Worm (Caenorhabditis elegans) whole organism, young adult: ENCODE data around the gene lron-4.
A peak's percentile ranks its signal among the peaks of the same experiment; 100 is the strongest.

Source experiments
- B0019.2 ChIP-seq: fragments of 200-800 bp; sonication (Bioruptor generic); conservative IDR thresholded peaks from 2 replicates; pipeline ENCODE4 v1.3.6; 2022; ENCODE audit warnings: missing genetic modification reagents, missing genetic modification characterization, missing compliant biosample characterization
- B0035.1 ChIP-seq: sonication (generic microtip); optimal IDR thresholded peaks from 2 replicates; lab custom pipeline; 2016; ENCODE audit warnings: missing genetic modification characterization, mild to moderate bottlenecking, missing compliant biosample characterization, missing genotype, missing genetic modification reagents
- B0261.1 ChIP-seq: sonication (generic microtip); optimal IDR thresholded peaks from 2 replicates; lab custom pipeline; 2016; ENCODE audit warnings: mild to moderate bottlenecking, missing genetic modification characterization, moderate library complexity, missing compliant biosample characterization
- C17E4.6 ChIP-seq: fragments of 200-800 bp; sonication (Bioruptor generic); IDR thresholded peaks from 2 replicates; pipeline ENCODE4 v1.3.6; 2022; ENCODE audit warnings: missing genetic modification reagents, missing genetic modification characterization, missing compliant biosample characterization
- D2030.7 ChIP-seq: fragments of 200-800 bp; sonication (Bioruptor generic); IDR thresholded peaks from 2 replicates; pipeline ENCODE4 v1.3.6; 2022; ENCODE audit warnings: missing genetic modification reagents, missing genetic modification characterization, missing compliant biosample characterization
- F23B12.7 ChIP-seq: sonication (generic microtip); optimal IDR thresholded peaks from 2 replicates; lab custom pipeline; 2017; ENCODE audit warnings: missing genetic modification characterization, mild to moderate bottlenecking, missing compliant biosample characterization, antibody characterized with exemption, moderate library complexity; ENCODE audit not compliant: insufficient read depth
- F33H1.4 ChIP-seq: fragments of 200-800 bp; sonication (Bioruptor generic); IDR thresholded peaks from 2 replicates; pipeline ENCODE4 v1.3.6; 2022; ENCODE audit warnings: missing genetic modification reagents, missing genetic modification characterization, missing compliant biosample characterization
- F55B11.4 ChIP-seq: sonication (generic microtip); optimal IDR thresholded peaks from 2 replicates; lab custom pipeline; 2016; ENCODE audit warnings: missing compliant biosample characterization, missing genetic modification characterization, borderline replicate concordance; ENCODE audit not compliant: insufficient read depth
- F57A8.1 ChIP-seq: fragments of 200-800 bp; sonication (Bioruptor generic); optimal IDR thresholded peaks from 2 replicates; lab custom pipeline; 2018; ENCODE audit warnings: mild to moderate bottlenecking, missing genetic modification characterization, moderate library complexity, missing compliant biosample characterization
- F57C9.4 ChIP-seq: sonication (generic microtip); optimal IDR thresholded peaks from 2 replicates; lab custom pipeline; 2017; ENCODE audit warnings: mild to moderate bottlenecking, missing genetic modification characterization, missing compliant biosample characterization
- K11D2.4 ChIP-seq: fragments of 200-800 bp; sonication (Bioruptor generic); IDR thresholded peaks from 2 replicates; pipeline ENCODE4 v1.3.6; 2022; ENCODE audit warnings: missing genetic modification reagents, missing genetic modification characterization, missing compliant biosample characterization
- K12H6.12 ChIP-seq: fragments of 200-800 bp; sonication (Bioruptor generic); optimal IDR thresholded peaks from 2 replicates; lab custom pipeline; 2018; ENCODE audit warnings: mild to moderate bottlenecking, missing genetic modification characterization, missing compliant biosample characterization
- T07F8.4 ChIP-seq: sonication (generic microtip); optimal IDR thresholded peaks from 2 replicates; lab custom pipeline; 2016; ENCODE audit warnings: mild to moderate bottlenecking, missing genetic modification characterization, moderate library complexity, missing compliant biosample characterization
- T26A5.8 ChIP-seq: sonication (generic microtip); optimal IDR thresholded peaks from 2 replicates; lab custom pipeline; 2016; ENCODE audit warnings: missing genetic modification characterization, missing compliant biosample characterization
- Y67H2A.10 ChIP-seq: fragments of 200-800 bp; sonication (Bioruptor generic); conservative IDR thresholded peaks from 2 replicates; pipeline ENCODE4 v1.3.6; 2022; ENCODE audit warnings: missing genetic modification reagents, missing genetic modification characterization, missing compliant biosample characterization
- Y79H2A.3 ChIP-seq: fragments of 200-800 bp; sonication (Bioruptor generic); conservative IDR thresholded peaks from 2 replicates; pipeline ENCODE4 v1.3.6; 2022; ENCODE audit warnings: missing genetic modification reagents, missing genetic modification characterization, missing compliant biosample characterization
- Y95B8A.8 ChIP-seq: fragments of 200-800 bp; sonication (Bioruptor generic); IDR thresholded peaks from 2 replicates; pipeline ENCODE4 v1.3.6; 2022; ENCODE audit warnings: missing genetic modification reagents, missing genetic modification characterization, missing compliant biosample characterization
- ZK185.1 ChIP-seq: sonication (generic microtip); optimal IDR thresholded peaks from 2 replicates; lab custom pipeline; 2016; ENCODE audit warnings: mild to moderate bottlenecking, missing genetic modification characterization, missing compliant biosample characterization; ENCODE audit not compliant: poor library complexity, severe bottlenecking
- ama-1 ChIP-seq, 3 experiments: fragments of 150-350 bp in 1 of 3; sonication (generic microtip) in 2 of 3; optimal IDR thresholded peaks; 2 replicates each; lab custom pipeline; 2014 to 2018; ENCODE audit warnings: missing biosample characterization in 2 of 3, missing genetic modification characterization in 2 of 3, missing genetic modification reagents in 2 of 3
- attf-5 ChIP-seq: fragments of 200-800 bp; sonication (Bioruptor generic); optimal IDR thresholded peaks from 2 replicates; lab custom pipeline; 2018; ENCODE audit warnings: mild to moderate bottlenecking, missing genetic modification characterization, missing compliant biosample characterization
- attf-6 ChIP-seq: fragments of 200-800 bp; sonication (Bioruptor generic); IDR thresholded peaks from 2 replicates; pipeline ENCODE4 v1.3.6; 2022; ENCODE audit warnings: missing genetic modification reagents, missing genetic modification characterization, missing compliant biosample characterization
- ccch-3 ChIP-seq: fragments of 200-800 bp; sonication (Bioruptor generic); optimal IDR thresholded peaks from 2 replicates; lab custom pipeline; 2018; ENCODE audit warnings: mild to moderate bottlenecking, missing genetic modification characterization, missing compliant biosample characterization
- cebp-1 ChIP-seq, 2 experiments: fragments of 200-800 bp in 1 of 2; sonication (Bioruptor generic) in 1 of 2; sonication (generic microtip) in 1 of 2; IDR thresholded peaks in 1 of 2; optimal IDR thresholded peaks in 1 of 2; 2 replicates each; pipeline versions ENCODE4 v1.3.6 to Lab custom; 2017 to 2022; ENCODE audit warnings: missing compliant biosample characterization in 2 of 2, missing genetic modification characterization in 2 of 2, mild to moderate bottlenecking in 1 of 2, missing genetic modification reagents in 1 of 2, moderate library complexity in 1 of 2
- ceh-100 ChIP-seq: fragments of 200-800 bp; sonication (Bioruptor generic); IDR thresholded peaks from 2 replicates; pipeline ENCODE4 v1.3.6; 2022; ENCODE audit warnings: missing genetic modification reagents, missing genetic modification characterization, missing compliant biosample characterization
- ceh-79 ChIP-seq: sonication (generic microtip); optimal IDR thresholded peaks from 2 replicates; lab custom pipeline; 2017; ENCODE audit warnings: mild to moderate bottlenecking, missing genetic modification characterization, missing compliant biosample characterization
- chd-7 ChIP-seq: sonication (generic microtip); optimal IDR thresholded peaks from 2 replicates; lab custom pipeline; 2016; ENCODE audit warnings: mild to moderate bottlenecking, missing genetic modification characterization, moderate library complexity, missing compliant biosample characterization
- dpl-1 ChIP-seq: fragments of 150-350 bp; optimal IDR thresholded peaks from 2 replicates; lab custom pipeline; 2014; ENCODE audit warnings: missing biosample characterization, missing genetic modification reagents, missing genetic modification characterization
- efl-1 ChIP-seq: fragments of 150-350 bp; optimal IDR thresholded peaks from 2 replicates; lab custom pipeline; 2014; ENCODE audit warnings: missing biosample characterization, missing genetic modification reagents, missing genetic modification characterization
- hmg-1.2 ChIP-seq: fragments of 200-800 bp; sonication (Bioruptor generic); IDR thresholded peaks from 2 replicates; pipeline ENCODE4 v1.3.6; 2022; ENCODE audit warnings: missing genetic modification reagents, missing genetic modification characterization, missing compliant biosample characterization
- let-607 ChIP-seq, 2 experiments: fragments of 200-800 bp in 1 of 2; sonication (Bioruptor generic) in 1 of 2; sonication (generic microtip) in 1 of 2; optimal IDR thresholded peaks; 2 replicates each; lab custom pipeline; 2016 to 2018; ENCODE audit warnings: mild to moderate bottlenecking in 2 of 2, missing compliant biosample characterization in 2 of 2, missing genetic modification characterization in 2 of 2, moderate library complexity in 2 of 2, missing genotype in 1 of 2
- lin-40 ChIP-seq: sonication (generic microtip); optimal IDR thresholded peaks from 2 replicates; lab custom pipeline; 2016; ENCODE audit warnings: missing genetic modification characterization, mild to moderate bottlenecking, missing compliant biosample characterization, missing genotype, missing genetic modification reagents
- lin-54 ChIP-seq: fragments of 200-800 bp; sonication (Bioruptor generic); optimal IDR thresholded peaks from 2 replicates; lab custom pipeline; 2018; ENCODE audit warnings: mild to moderate bottlenecking, missing genetic modification characterization, missing compliant biosample characterization
- lsl-1 ChIP-seq: fragments of 200-800 bp; sonication (Bioruptor generic); optimal IDR thresholded peaks from 2 replicates; lab custom pipeline; 2018; ENCODE audit warnings: mild to moderate bottlenecking, missing genetic modification characterization, moderate library complexity, missing compliant biosample characterization
- madf-6 ChIP-seq: fragments of 200-800 bp; sonication (Bioruptor generic); IDR thresholded peaks from 2 replicates; pipeline ENCODE4 v1.3.6; 2022; ENCODE audit warnings: missing genetic modification reagents, missing genetic modification characterization, missing compliant biosample characterization
- mcd-1 ChIP-seq: fragments of 200-800 bp; sonication (Bioruptor generic); IDR thresholded peaks from 2 replicates; pipeline ENCODE4 v1.3.6; 2022; ENCODE audit warnings: missing genetic modification reagents, missing genetic modification characterization, missing compliant biosample characterization
- nfya-2 ChIP-seq: fragments of 200-800 bp; sonication (Bioruptor generic); IDR thresholded peaks from 2 replicates; pipeline ENCODE4 v1.3.6; 2022; ENCODE audit warnings: missing genetic modification reagents, missing genetic modification characterization, missing compliant biosample characterization
- nhr-80 ChIP-seq: sonication (generic microtip); optimal IDR thresholded peaks from 2 replicates; lab custom pipeline; 2016; ENCODE audit warnings: missing genetic modification characterization, missing compliant biosample characterization
- pha-4 ChIP-seq: fragments of 150-350 bp; sonication (generic microtip); optimal IDR thresholded peaks from 2 replicates; lab custom pipeline; 2014; ENCODE audit warnings: missing biosample characterization, missing genetic modification reagents, missing genetic modification characterization
- rcor-1 ChIP-seq: fragments of 200-800 bp; sonication (Bioruptor generic); IDR thresholded peaks from 2 replicates; pipeline ENCODE4 v1.3.6; 2022; ENCODE audit warnings: missing genetic modification reagents, missing genetic modification characterization, missing compliant biosample characterization
- sdz-38 ChIP-seq: sonication (generic microtip); optimal IDR thresholded peaks from 2 replicates; lab custom pipeline; 2016; ENCODE audit warnings: missing genotype, missing genetic modification characterization, missing compliant biosample characterization
- snpc-3.4 ChIP-seq: sonication (generic microtip); optimal IDR thresholded peaks from 2 replicates; lab custom pipeline; 2017; ENCODE audit warnings: missing genetic modification characterization, mild to moderate bottlenecking, missing compliant biosample characterization, antibody characterized with exemption, moderate library complexity, missing genotype, missing genetic modification reagents
- snpc-4 ChIP-seq, 5 experiments: fragments of 150-350 bp in 1 of 5; sonication (generic microtip) in 4 of 5; optimal IDR thresholded peaks; 2 replicates each; lab custom pipeline; 2014 to 2018; ENCODE audit warnings: missing genetic modification characterization in 5 of 5, missing biosample characterization in 3 of 5, antibody characterized with exemption in 2 of 5, mild to moderate bottlenecking in 2 of 5, missing compliant biosample characterization in 2 of 5, missing genotype in 2 of 5, moderate library complexity in 2 of 5, missing genetic modification reagents in 1 of 5
- tbx-9 ChIP-seq: sonication (generic microtip); optimal IDR thresholded peaks from 2 replicates; lab custom pipeline; 2016; ENCODE audit warnings: borderline replicate concordance, missing genetic modification characterization, inconsistent platforms, missing compliant biosample characterization
- ztf-18 ChIP-seq: sonication (generic microtip); optimal IDR thresholded peaks from 2 replicates; lab custom pipeline; 2016; ENCODE audit warnings: missing genotype, mild to moderate bottlenecking, missing genetic modification characterization, missing compliant biosample characterization
- ztf-28 ChIP-seq: fragments of 200-800 bp; sonication (Bioruptor generic); IDR thresholded peaks from 2 replicates; pipeline ENCODE4 v1.3.6; 2022; ENCODE audit warnings: missing genetic modification reagents, missing genetic modification characterization, missing compliant biosample characterization

The lron-4 gene

ce11 chrII:8125439-8125838 lies 13.5 kb upstream of the lron-4 start:
- TF ChIP-seq F57A8.1 (GFP tag; lab: Kevin White, UChicago) (no peak), lin-40 (tag; lab: Kevin White, UChicago) (no peak), lin-54 (GFP tag; lab: Kevin White, UChicago) (no peak), chd-7 (no peak), ztf-28 (GFP tag; lab: Robert Waterston, UW) (no peak), F57C9.4 (tag; lab: Kevin White, UChicago) (no peak), rcor-1 (no peak), nhr-80 (tag; lab: Kevin White, UChicago) (no peak), ceh-79 (no peak), dpl-1 (no peak), tbx-9 (tag; lab: Kevin White, UChicago) (no peak), lsl-1 (GFP tag; lab: Kevin White, UChicago) (no peak), C17E4.6 (GFP tag; lab: Robert Waterston, UW) (no peak), efl-1 (GFP tag; lab: Kevin White, UChicago) (no peak), F55B11.4 (no peak), pha-4 (tag; lab: Kevin White, UChicago) (no peak), attf-6 (GFP tag; lab: Robert Waterston, UW) (no peak), B0261.1 (tag; lab: Kevin White, UChicago) (no peak)

- TF ChIP-seq F23B12.7 (tag; lab: Kevin White, UChicago) (peak; percentile 64), T26A5.8 (tag; lab: Kevin White, UChicago) (no peak), madf-6 (GFP tag; lab: Robert Waterston, UW) (peak; percentile 30; the same call in 1 of the 2 replicates), snpc-4 (GFP tag; optimal IDR thresholded peaks at IDR 0.05; lab: Kevin White, UChicago) (no peak), snpc-4 (tag; optimal IDR thresholded peaks at IDR 0.05; lab: Kevin White, UChicago) (peak in 1 of 4 experiments; percentile 55), K12H6.12 (peak; percentile 33), lin-54 (GFP tag; lab: Kevin White, UChicago) (no peak), F33H1.4 (GFP tag; lab: Robert Waterston, UW) (peak; percentile 45; the same call in 1 of the 2 replicates), attf-5 (GFP tag; lab: Kevin White, UChicago) (peak; percentile 74), Y95B8A.8 (GFP tag; lab: Robert Waterston, UW) (peak; percentile 47; the same call in 1 of the 2 replicates), nfya-2 (GFP tag; lab: Robert Waterston, UW) (no peak), B0035.1 (tag; lab: Kevin White, UChicago) (no peak), D2030.7 (peak; percentile 12; the same call in 1 of the 2 replicates), hmg-1.2 (GFP tag; lab: Robert Waterston, UW) (peak; percentile 25; the same call in 1 of the 2 replicates), ccch-3 (no peak), C17E4.6 (GFP tag; lab: Robert Waterston, UW) (no peak), ceh-79 (no peak), ZK185.1 (tag; lab: Kevin White, UChicago) (peak; percentile 37), mcd-1 (GFP tag; lab: Robert Waterston, UW) (no peak), dpl-1 (peak; percentile 3), let-607 (tag; optimal IDR thresholded peaks at IDR 0.05; lab: Kevin White, UChicago) (peak; percentile 30 to 73), Y67H2A.10 (GFP tag; lab: Robert Waterston, UW) (no peak), ceh-100 (GFP tag; lab: Robert Waterston, UW) (peak; percentile 41; the same call in 1 of the 2 replicates), K11D2.4 (GFP tag; lab: Robert Waterston, UW) (no peak), cebp-1 (GFP tag; IDR thresholded peaks at IDR 0.05; lab: Robert Waterston, UW) (peak; percentile 82), cebp-1 (tag; optimal IDR thresholded peaks at IDR 0.05; lab: Kevin White, UChicago) (peak; percentile 92), sdz-38 (tag; lab: Kevin White, UChicago) (no peak), Y79H2A.3 (GFP tag; lab: Robert Waterston, UW) (no peak), T07F8.4 (no peak), ama-1 (optimal IDR thresholded peaks at IDR 0.05; lab: Kevin White, UChicago) (no peak), ama-1 (GFP tag; optimal IDR thresholded peaks at IDR 0.05; lab: Kevin White, UChicago) (no peak), B0019.2 (peak; percentile 31; the same call in 1 of the 2 replicates), snpc-3.4 (tag; lab: Kevin White, UChicago) (peak; percentile 55), ztf-18 (peak; percentile 28), lsl-1 (GFP tag; lab: Kevin White, UChicago) (peak; percentile 89)
These were observed 12.9 kb upstream of the lron-4 start, which contains the start of gene ire-1 for ce11 chrII:8124867-8125266. ire-1 (minus strand) TSS chrII:8124910.
